Worm (Caenorhabditis elegans) whole organism, L4 larva: ENCODE measurements around the gene col-114.

Experiments used
- F10B5.3 ChIP-seq: sonication (generic microtip); optimal IDR thresholded peaks from 2 replicates; lab custom pipeline; 2016; ENCODE audit warnings: mild to moderate bottlenecking, missing genetic modification characterization, missing compliant biosample characterization
- R02D3.7 ChIP-seq: fragments of 150-350 bp; sonication (generic microtip); optimal IDR thresholded peaks from 3 replicates; lab custom pipeline; 2014; ENCODE audit warnings: missing biosample characterization, missing genetic modification characterization
- T26A8.4 ChIP-seq: fragments of 200-800 bp; sonication (Bioruptor generic); IDR thresholded peaks from 2 replicates; pipeline ENCODE4 v1.3.6; 2022; ENCODE audit warnings: missing genetic modification characterization, missing compliant biosample characterization
- Y105C5A.15 ChIP-seq: fragments of 200-800 bp; sonication (Bioruptor generic); IDR thresholded peaks from 2 replicates; pipeline ENCODE4 v1.3.6; 2022; ENCODE audit warnings: missing genetic modification characterization, missing compliant biosample characterization
- Y48G9A.11 ChIP-seq: fragments of 200-800 bp; sonication (Bioruptor generic); IDR thresholded peaks from 2 replicates; pipeline ENCODE4 v1.3.6; 2022; ENCODE audit warnings: missing genetic modification reagents, missing genetic modification characterization, missing compliant biosample characterization
- ZK337.2 ChIP-seq: fragments of 200-800 bp; sonication (Bioruptor generic); IDR thresholded peaks from 2 replicates; pipeline ENCODE4 v1.3.6; 2022; ENCODE audit warnings: missing genetic modification reagents, missing genetic modification characterization, missing compliant biosample characterization
- aha-1 ChIP-seq: fragments of 150-350 bp; peaks from one replicate; lab custom pipeline; 2014; ENCODE audit warnings: missing biosample characterization, missing genetic modification characterization
- aly-2 ChIP-seq: sonication (generic microtip); optimal IDR thresholded peaks from 2 replicates; lab custom pipeline; 2018; ENCODE audit warnings: missing biosample characterization, missing genetic modification characterization
- arid-1 ChIP-seq: fragments of 200-800 bp; sonication (Bioruptor generic); conservative IDR thresholded peaks from 2 replicates; pipeline ENCODE4 v1.3.6; 2022; ENCODE audit warnings: missing genetic modification reagents, missing genetic modification characterization, missing compliant biosample characterization
- attf-4 ChIP-seq: sonication (generic microtip); optimal IDR thresholded peaks from 3 replicates; lab custom pipeline; 2017; ENCODE audit warnings: missing biosample characterization, missing genetic modification characterization
- ceh-20 ChIP-seq: fragments of 200-800 bp; sonication (Bioruptor generic); IDR thresholded peaks from 2 replicates; pipeline ENCODE4 v1.3.6; 2022; ENCODE audit warnings: missing genetic modification reagents, missing genetic modification characterization, missing compliant biosample characterization
- ceh-28 ChIP-seq: fragments of 150-350 bp; optimal IDR thresholded peaks from 2 replicates; lab custom pipeline; 2014; ENCODE audit warnings: missing biosample characterization, missing genetic modification reagents, missing genetic modification characterization
- ceh-44 ChIP-seq: fragments of 200-800 bp; sonication (Bioruptor generic); IDR thresholded peaks from 2 replicates; pipeline ENCODE4 v1.3.6; 2022; ENCODE audit warnings: missing genetic modification reagents, missing genetic modification characterization, missing compliant biosample characterization
- ceh-82 ChIP-seq: sonication (generic microtip); optimal IDR thresholded peaks from 2 replicates; lab custom pipeline; 2017; ENCODE audit warnings: missing biosample characterization, missing genetic modification characterization
- daf-12 ChIP-seq: fragments of 150-350 bp; optimal IDR thresholded peaks from 2 replicates; lab custom pipeline; 2014; ENCODE audit warnings: missing biosample characterization, missing genetic modification reagents, missing genetic modification characterization
- daf-16 ChIP-seq, 3 experiments: sonication (generic microtip); optimal IDR thresholded peaks; 2 replicates each; lab custom pipeline; 2016 to 2017; ENCODE audit warnings: missing genetic modification characterization in 3 of 3, missing genetic modification reagents in 3 of 3, mild to moderate bottlenecking in 2 of 3, missing compliant biosample characterization in 2 of 3, missing biosample characterization in 1 of 3, moderate library complexity in 1 of 3
- daf-19 ChIP-seq: fragments of 200-800 bp; sonication (Bioruptor generic); conservative IDR thresholded peaks from 2 replicates; pipeline ENCODE4 v1.3.6; 2022; ENCODE audit warnings: missing genetic modification characterization, missing compliant biosample characterization
- daf-8 ChIP-seq: fragments of 200-800 bp; sonication (Bioruptor generic); IDR thresholded peaks from 2 replicates; pipeline ENCODE4 v1.3.6; 2022; ENCODE audit warnings: missing genetic modification characterization, missing compliant biosample characterization
- dmd-9 ChIP-seq: fragments of 200-800 bp; sonication (Bioruptor generic); IDR thresholded peaks from 2 replicates; pipeline ENCODE4 v1.3.6; 2022; ENCODE audit warnings: missing genetic modification reagents, missing genetic modification characterization, missing compliant biosample characterization
- egl-43 ChIP-seq: fragments of 200-800 bp; sonication (Bioruptor generic); IDR thresholded peaks from 2 replicates; pipeline ENCODE4 v1.3.6; 2022; ENCODE audit warnings: missing genetic modification reagents, missing genetic modification characterization, missing compliant biosample characterization
- hif-1 ChIP-seq, 2 experiments: sonication (generic microtip); optimal IDR thresholded peaks; 2 replicates each; lab custom pipeline; 2016 to 2017; ENCODE audit warnings: missing compliant biosample characterization in 2 of 2, missing genetic modification characterization in 2 of 2, missing genetic modification reagents in 2 of 2, missing genotype in 2 of 2, mild to moderate bottlenecking in 1 of 2
- hlh-30 ChIP-seq: sonication (generic microtip); optimal IDR thresholded peaks from 2 replicates; lab custom pipeline; 2017; ENCODE audit warnings: antibody characterized with exemption, mild to moderate bottlenecking, missing genetic modification characterization, missing compliant biosample characterization; ENCODE audit not compliant: insufficient read depth
- hmg-1.1 ChIP-seq: fragments of 200-800 bp; sonication (Bioruptor generic); IDR thresholded peaks from 2 replicates; pipeline ENCODE4 v1.3.6; 2022; ENCODE audit warnings: missing genetic modification reagents, missing genetic modification characterization, missing compliant biosample characterization
- lim-7 ChIP-seq: fragments of 200-800 bp; sonication (Bioruptor generic); IDR thresholded peaks from 2 replicates; pipeline ENCODE4 v1.3.6; 2022; ENCODE audit warnings: missing genetic modification characterization, missing compliant biosample characterization
- lin-1 ChIP-seq: fragments of 200-800 bp; sonication (Bioruptor generic); IDR thresholded peaks from 2 replicates; pipeline ENCODE4 v1.3.6; 2022; ENCODE audit warnings: missing genetic modification reagents, missing genetic modification characterization, missing compliant biosample characterization
- lin-15B ChIP-seq: fragments of 150-350 bp; sonication (generic microtip); optimal IDR thresholded peaks from 3 replicates; lab custom pipeline; 2014; ENCODE audit warnings: missing biosample characterization, missing genetic modification characterization
- lin-39 ChIP-seq: fragments of 150-350 bp; optimal IDR thresholded peaks from 2 replicates; lab custom pipeline; 2014; ENCODE audit warnings: missing biosample characterization, missing genetic modification reagents, missing genetic modification characterization
- lsy-2 ChIP-seq, 2 experiments: fragments of 150-350 bp in 1 of 2; sonication (generic microtip) in 1 of 2; optimal IDR thresholded peaks; 2 replicates each; lab custom pipeline; 2014 to 2017; ENCODE audit warnings: missing biosample characterization in 2 of 2, missing genetic modification characterization in 2 of 2
- madf-5 ChIP-seq, 2 experiments: fragments of 200-800 bp; sonication (Bioruptor generic); IDR thresholded peaks; 2 replicates each; pipeline ENCODE4 v1.3.6; 2022; ENCODE audit warnings: missing compliant biosample characterization in 2 of 2, missing genetic modification characterization in 2 of 2
- mdt-29 ChIP-seq: fragments of 200-800 bp; sonication (Bioruptor generic); IDR thresholded peaks from 2 replicates; pipeline ENCODE4 v1.3.6; 2022; ENCODE audit warnings: missing genetic modification reagents, missing genetic modification characterization, missing compliant biosample characterization
- mes-2 ChIP-seq: sonication (generic microtip); optimal IDR thresholded peaks from 2 replicates; lab custom pipeline; 2016; ENCODE audit warnings: missing genotype, mild to moderate bottlenecking, missing genetic modification characterization, missing compliant biosample characterization; ENCODE audit not compliant: poor library complexity, severe bottlenecking
- nhr-102 ChIP-seq: sonication (generic microtip); optimal IDR thresholded peaks from 2 replicates; lab custom pipeline; 2016; ENCODE audit warnings: mild to moderate bottlenecking, missing genetic modification characterization, moderate library complexity, missing compliant biosample characterization
- nhr-111 ChIP-seq: fragments of 200-800 bp; sonication (Bioruptor generic); optimal IDR thresholded peaks from 2 replicates; lab custom pipeline; 2018; ENCODE audit warnings: mild to moderate bottlenecking, missing genetic modification characterization, missing compliant biosample characterization
- nhr-237 ChIP-seq: sonication (generic microtip); optimal IDR thresholded peaks from 2 replicates; lab custom pipeline; 2017; ENCODE audit warnings: missing biosample characterization, missing genetic modification characterization
- nhr-25 ChIP-seq: sonication (generic microtip); optimal IDR thresholded peaks from 2 replicates; lab custom pipeline; 2017; ENCODE audit warnings: missing genetic modification characterization, mild to moderate bottlenecking, missing compliant biosample characterization, antibody characterized with exemption, moderate library complexity, borderline replicate concordance; ENCODE audit not compliant: insufficient read depth
- pha-4 ChIP-seq, 2 experiments: fragments of 150-350 bp in 1 of 2; fragments of 200-800 bp in 1 of 2; sonication (Bioruptor generic) in 1 of 2; IDR thresholded peaks in 1 of 2; optimal IDR thresholded peaks in 1 of 2; 2 replicates each; pipeline versions ENCODE4 v1.3.6 to Lab custom; 2014 to 2022; ENCODE audit warnings: missing genetic modification characterization in 2 of 2, missing genetic modification reagents in 2 of 2, missing biosample characterization in 1 of 2, missing compliant biosample characterization in 1 of 2
- php-3 ChIP-seq: fragments of 200-800 bp; sonication (Bioruptor generic); IDR thresholded peaks from 2 replicates; pipeline ENCODE4 v1.3.6; 2022; ENCODE audit warnings: missing genetic modification reagents, missing genetic modification characterization, missing compliant biosample characterization
- pqm-1 ChIP-seq: sonication (generic microtip); optimal IDR thresholded peaks from 2 replicates; lab custom pipeline; 2017; ENCODE audit warnings: missing biosample characterization, missing genetic modification characterization
- rbr-2 ChIP-seq: sonication (generic microtip); optimal IDR thresholded peaks from 2 replicates; lab custom pipeline; 2016; ENCODE audit warnings: missing genotype, missing genetic modification characterization, missing compliant biosample characterization
- saeg-2 ChIP-seq: fragments of 200-800 bp; sonication (Bioruptor generic); IDR thresholded peaks from 2 replicates; pipeline ENCODE4 v1.3.6; 2022; ENCODE audit warnings: missing genetic modification reagents, missing genetic modification characterization, missing compliant biosample characterization
- set-16 ChIP-seq: fragments of 200-800 bp; sonication (Bioruptor generic); IDR thresholded peaks from 2 replicates; pipeline ENCODE4 v1.3.6; 2022; ENCODE audit warnings: missing genetic modification reagents, missing genetic modification characterization, missing compliant biosample characterization
- spr-1 ChIP-seq: sonication (generic microtip); optimal IDR thresholded peaks from 2 replicates; lab custom pipeline; 2016; ENCODE audit warnings: mild to moderate bottlenecking, missing genetic modification characterization, missing compliant biosample characterization
- spr-3 ChIP-seq: fragments of 200-800 bp; sonication (Bioruptor generic); optimal IDR thresholded peaks from 2 replicates; lab custom pipeline; 2018; ENCODE audit warnings: mild to moderate bottlenecking, missing genetic modification characterization, missing compliant biosample characterization
- tra-1 ChIP-seq: fragments of 200-800 bp; sonication (Bioruptor generic); IDR thresholded peaks from 2 replicates; pipeline ENCODE4 v1.3.6; 2022; ENCODE audit warnings: missing genetic modification reagents, missing genetic modification characterization, missing compliant biosample characterization
- zfp-2 ChIP-seq: sonication (generic microtip); optimal IDR thresholded peaks from 2 replicates; lab custom pipeline; 2016; ENCODE audit warnings: mild to moderate bottlenecking, missing genetic modification characterization, missing compliant biosample characterization
- zfp-3 ChIP-seq: fragments of 200-800 bp; sonication (Bioruptor generic); conservative IDR thresholded peaks from 2 replicates; pipeline ENCODE4 v1.3.6; 2022; ENCODE audit warnings: missing genetic modification reagents, missing genetic modification characterization, missing compliant biosample characterization
- zip-11 ChIP-seq: fragments of 200-800 bp; sonication (Bioruptor generic); IDR thresholded peaks from 2 replicates; pipeline ENCODE4 v1.3.6; 2022; ENCODE audit warnings: missing genetic modification characterization, missing compliant biosample characterization
- zip-2 ChIP-seq: fragments of 150-350 bp; optimal IDR thresholded peaks from 2 replicates; lab custom pipeline; 2014; ENCODE audit warnings: missing biosample characterization, missing genetic modification characterization
- ztf-11 ChIP-seq: fragments of 150-350 bp; optimal IDR thresholded peaks from 2 replicates; lab custom pipeline; 2014; ENCODE audit warnings: missing biosample characterization, missing genetic modification characterization

Gene col-114

ce11 chrIV:7235382-7235917 lies 11.0 kb downstream of the col-114 start (continued):
- TF ChIP-seq daf-16 (GFP tag; optimal IDR thresholded peaks at IDR 0.05; lab: Kevin White, UChicago): peak in 1 of 2 experiments; percentile 43
- TF ChIP-seq daf-16 (tag; optimal IDR thresholded peaks at IDR 0.05; lab: Kevin White, UChicago): peak; percentile 18
- TF ChIP-seq Y48G9A.11 (GFP tag; lab: Robert Waterston, UW): no peak
- TF ChIP-seq zfp-3 (GFP tag; lab: Robert Waterston, UW): no peak
- TF ChIP-seq lim-7 (GFP tag; lab: Robert Waterston, UW): 0 out of 2 replicates have a peak, but pooled peaks have one; percentile 27
- no peak for TF ChIP-seq tra-1 (GFP tag; lab: Robert Waterston, UW)
- no peak for TF ChIP-seq attf-4
- TF ChIP-seq nhr-237 (tag; lab: Kevin White, UChicago): no peak
- peak; percentile 75 for TF ChIP-seq egl-43 (GFP tag; lab: Robert Waterston, UW)
- TF ChIP-seq zip-2 (tag; lab: Kevin White, UChicago): no peak
- no peak for TF ChIP-seq arid-1 (GFP tag; lab: Robert Waterston, UW)
- TF ChIP-seq daf-19: no peak
- no peak for TF ChIP-seq ceh-82 (tag; lab: Kevin White, UChicago)
- TF ChIP-seq ceh-28: no peak
- peak; percentile 64 for TF ChIP-seq rbr-2 (tag; lab: Kevin White, UChicago)
- no peak for TF ChIP-seq lin-39 (tag; lab: Kevin White, UChicago)
- no peak for TF ChIP-seq zfp-2 (tag; lab: Kevin White, UChicago)
- no peak for TF ChIP-seq ceh-20 (GFP tag; lab: Robert Waterston, UW)
- TF ChIP-seq nhr-25: no peak
- peak; percentile 38 for TF ChIP-seq mes-2 (tag; lab: Kevin White, UChicago)
- no peak for TF ChIP-seq dmd-9 (GFP tag; lab: Robert Waterston, UW)
- no peak for TF ChIP-seq zip-11 (GFP tag; lab: Robert Waterston, UW)
- no peak for TF ChIP-seq F10B5.3 (tag; lab: Kevin White, UChicago)
- TF ChIP-seq ZK337.2 (GFP tag; lab: Robert Waterston, UW): no peak
- TF ChIP-seq madf-5 (GFP tag; IDR thresholded peaks at IDR 0.05; lab: Robert Waterston, UW): no peak
- TF ChIP-seq pha-4 (GFP tag; IDR thresholded peaks at IDR 0.05; lab: Robert Waterston, UW): no peak
- TF ChIP-seq pha-4 (tag; optimal IDR thresholded peaks at IDR 0.05; lab: Kevin White, UChicago): no peak
- TF ChIP-seq daf-12 (tag; lab: Kevin White, UChicago): no peak
- TF ChIP-seq aha-1: peak; percentile 28
- no peak for TF ChIP-seq daf-8
- TF ChIP-seq php-3: peak; percentile 62; the same call in 1 of the 2 replicates
- no peak for TF ChIP-seq mdt-29 (GFP tag; lab: Robert Waterston, UW)
- TF ChIP-seq ztf-11 (tag; lab: Kevin White, UChicago): no peak
- peak; percentile 9 to 56 for TF ChIP-seq lsy-2 (tag; optimal IDR thresholded peaks at IDR 0.05; lab: Kevin White, UChicago)
- TF ChIP-seq nhr-102 (tag; lab: Kevin White, UChicago): no peak
- TF ChIP-seq ceh-44 (GFP tag; lab: Robert Waterston, UW): no peak
- no peak for TF ChIP-seq R02D3.7
- no peak for TF ChIP-seq hif-1 (tag; optimal IDR thresholded peaks at IDR 0.05; lab: Kevin White, UChicago)
- no peak for TF ChIP-seq Y105C5A.15 (GFP tag; lab: Robert Waterston, UW)
- 0 out of 2 replicates have a peak, but pooled peaks have one; percentile 41 for TF ChIP-seq T26A8.4
- no peak for TF ChIP-seq lin-15B (tag; lab: Kevin White, UChicago)
- peak; percentile 16 for TF ChIP-seq hlh-30 (tag; lab: Kevin White, UChicago)
- TF ChIP-seq spr-3 (GFP tag; lab: Kevin White, UChicago): no peak
- no peak for TF ChIP-seq saeg-2
- TF ChIP-seq pqm-1 (tag; lab: Kevin White, UChicago): peak; percentile 96
- no peak for TF ChIP-seq set-16 (GFP tag; lab: Robert Waterston, UW)
- TF ChIP-seq spr-1: no peak
- no peak for TF ChIP-seq nhr-111
- peak; percentile 46; the same call in 1 of the 2 replicates for TF ChIP-seq lin-1 (GFP tag; lab: Robert Waterston, UW)
- TF ChIP-seq aly-2 (tag; lab: Kevin White, UChicago): no peak
- peak; percentile 80 for TF ChIP-seq hmg-1.1 (GFP tag; lab: Robert Waterston, UW)
